Worm (Caenorhabditis elegans) whole organism, L2 larva: ENCODE data around the gene fbxa-210.

Experiments
- C34F6.9 ChIP-seq: fragments of 150-350 bp; optimal IDR thresholded peaks from 2 replicates; lab custom pipeline; 2014; ENCODE audit warnings: missing biosample characterization, missing genetic modification characterization
- nhr-11 ChIP-seq: fragments of 150-350 bp; optimal IDR thresholded peaks from 2 replicates; lab custom pipeline; 2014; ENCODE audit warnings: missing biosample characterization, missing genetic modification characterization
- nhr-6 ChIP-seq: fragments of 150-350 bp; optimal IDR thresholded peaks from 2 replicates; lab custom pipeline; 2014; ENCODE audit warnings: missing biosample characterization, missing genetic modification characterization

- no peak for TF ChIP-seq nhr-6 (tag; lab: Kevin White, UChicago)
- TF ChIP-seq nhr-11 (tag; lab: Kevin White, UChicago) = no peak
- TF ChIP-seq C34F6.9 = no peak
Observed at ce11 chrV:18131049-18131448, 5.9 kb downstream of the fbxa-210 start, which contains the start of gene Y37H2A.12.
